Worm (Caenorhabditis elegans) whole organism, mixed stage, embryonic: Measurements from ENCODE around the gene gst-19.

Source experiments
- blmp-1 ChIP-seq: fragments of 150-350 bp; optimal IDR thresholded peaks from 2 replicates; lab custom pipeline; 2014; ENCODE audit warnings: missing biosample characterization, missing genetic modification characterization
- elt-1 ChIP-seq: sonication (generic microtip); optimal IDR thresholded peaks from 2 replicates; lab custom pipeline; 2017; ENCODE audit warnings: missing genetic modification characterization, mild to moderate bottlenecking, missing compliant biosample characterization, antibody characterized with exemption, moderate library complexity, borderline replicate concordance; ENCODE audit not compliant: insufficient read depth
- nhr-2 ChIP-seq: fragments of 150-350 bp; optimal IDR thresholded peaks from 2 replicates; lab custom pipeline; 2014; ENCODE audit warnings: missing biosample characterization, missing genetic modification characterization
- nhr-237 ChIP-seq: fragments of 150-350 bp; optimal IDR thresholded peaks from 2 replicates; lab custom pipeline; 2014; ENCODE audit warnings: missing biosample characterization, missing genetic modification characterization
- nhr-28 ChIP-seq: fragments of 150-350 bp; optimal IDR thresholded peaks from 2 replicates; lab custom pipeline; 2014; ENCODE audit warnings: missing biosample characterization, missing genetic modification characterization
- nhr-76 ChIP-seq: sonication (generic microtip); optimal IDR thresholded peaks from 2 replicates; lab custom pipeline; 2017; ENCODE audit warnings: missing biosample characterization, missing genetic modification characterization
- sptf-1 ChIP-seq: sonication (generic microtip); optimal IDR thresholded peaks from 2 replicates; lab custom pipeline; 2017; ENCODE audit warnings: mild to moderate bottlenecking, missing genetic modification characterization, moderate library complexity, missing compliant biosample characterization
- ztf-11 ChIP-seq: fragments of 150-350 bp; optimal IDR thresholded peaks from 2 replicates; lab custom pipeline; 2014; ENCODE audit warnings: missing biosample characterization, missing genetic modification characterization

- no peak for TF ChIP-seq blmp-1 (tag; lab: Kevin White, UChicago)
- TF ChIP-seq nhr-28 (tag; lab: Kevin White, UChicago), result no peak
- no peak for TF ChIP-seq elt-1 (tag; lab: Kevin White, UChicago)
- TF ChIP-seq ztf-11 (tag; lab: Kevin White, UChicago), result no peak
- no peak for TF ChIP-seq nhr-2 (tag; lab: Kevin White, UChicago)
- no peak for TF ChIP-seq sptf-1 (tag; lab: Kevin White, UChicago)
- no peak for TF ChIP-seq nhr-76
- no peak for TF ChIP-seq nhr-237 (tag; lab: Kevin White, UChicago)
Measured at ce11 chrII:13617808-13618207, 9.1 kb downstream of the gst-19 start, which contains the start of gene gst-12.
